Fruit fly (Drosophila melanogaster): ENCODE data around the gene CG3437.

The CG3437 gene

dm6 chr3L:9422636-9423419, 34.6 kb downstream of the CG3437 start, which contains the start of gene aay:
TSS of gene aay (plus strand) at chr3L:9423253.
- TF ChIP-seq CG8159 (tag; optimal IDR thresholded peaks at IDR 0.05) (peak; percentile 99), CG34367 (tag; optimal IDR thresholded peaks at IDR 0.05) (peak; percentile 97), Ets98B (GFP tag; IDR thresholded peaks at IDR 0.05) (peak; percentile 98), Pif1A (GFP tag; optimal IDR thresholded peaks at IDR 0.05) (peak; percentile 99), fd96Ca (GFP tag; IDR thresholded peaks at IDR 0.05) (peak; percentile 95), CG17806 (tag; optimal IDR thresholded peaks at IDR 0.05) (peak; percentile 99), CG8301 (tag; optimal IDR thresholded peaks at IDR 0.05) (peak; percentile 97), CG4496 (GFP tag; IDR thresholded peaks at IDR 0.05) (peak; percentile 98), CG10348 (GFP tag; IDR thresholded peaks at IDR 0.05) (peak; percentile 87), rn (GFP tag; IDR thresholded peaks at IDR 0.05) (peak; percentile 95), Pif1B (GFP tag; optimal IDR thresholded peaks at IDR 0.05) (peak; percentile 99), CG9948 (tag; optimal IDR thresholded peaks at IDR 0.05) (peak; percentile 98), CG32121 (GFP tag; IDR thresholded peaks at IDR 0.05) (peak; percentile 98), CG15710 (tag; optimal IDR thresholded peaks at IDR 0.05) (peak; percentile 98), Snoo (tag; optimal IDR thresholded peaks at IDR 0.05) (peak; percentile 99), CG13204 (GFP tag; optimal IDR thresholded peaks at IDR 0.05) (peak; percentile 91), gl (tag; optimal IDR thresholded peaks at IDR 0.05) (peak; percentile 94), EcR (GFP tag; optimal IDR thresholded peaks at IDR 0.05) (peak; percentile 87), CG12605 (GFP tag; IDR thresholded peaks at IDR 0.05) (peak; percentile 98), CG14655 (GFP tag; optimal IDR thresholded peaks at IDR 0.05) (peak; percentile 97), D1 (tag; optimal IDR thresholded peaks at IDR 0.05) (peak; percentile 98)

dm6 chr3L:9422135-9422534, 35.3 kb downstream of the CG3437 start:
- TF ChIP-seq gl (tag; optimal IDR thresholded peaks at IDR 0.05) (no peak), D1 (tag; optimal IDR thresholded peaks at IDR 0.05) (no peak), Pif1B (GFP tag; optimal IDR thresholded peaks at IDR 0.05) (no peak), CG8301 (tag; optimal IDR thresholded peaks at IDR 0.05) (no peak), CG4496 (GFP tag; IDR thresholded peaks at IDR 0.05) (no peak), CG8159 (tag; optimal IDR thresholded peaks at IDR 0.05) (no peak), Pif1A (GFP tag; optimal IDR thresholded peaks at IDR 0.05) (no peak), CG10348 (GFP tag; IDR thresholded peaks at IDR 0.05) (no peak), CG12605 (GFP tag; IDR thresholded peaks at IDR 0.05) (no peak), Ets98B (GFP tag; IDR thresholded peaks at IDR 0.05) (no peak), rn (GFP tag; IDR thresholded peaks at IDR 0.05) (no peak), Snoo (tag; optimal IDR thresholded peaks at IDR 0.05) (no peak), CG9948 (tag; optimal IDR thresholded peaks at IDR 0.05) (no peak)

dm6 chr3L:9421621-9422020, 35.8 kb downstream of the CG3437 start:
- TF ChIP-seq EcR (GFP tag; optimal IDR thresholded peaks at IDR 0.05) (peak; percentile 15), CG4496 (GFP tag; IDR thresholded peaks at IDR 0.05) (peak; percentile 6; the same call in 1 of the 3 replicates), Snoo (tag; optimal IDR thresholded peaks at IDR 0.05) (no peak)

dm6 chr3L:9420819-9421130, 36.7 kb downstream of the CG3437 start:
- no peak for TF ChIP-seq rn (GFP tag; IDR thresholded peaks at IDR 0.05)
- no peak for TF ChIP-seq CG13204 (GFP tag; optimal IDR thresholded peaks at IDR 0.05)
- no peak for TF ChIP-seq EcR (GFP tag; optimal IDR thresholded peaks at IDR 0.05)
- TF ChIP-seq CG12605 (GFP tag; IDR thresholded peaks at IDR 0.05), result no peak
- no peak for TF ChIP-seq CG34367 (tag; optimal IDR thresholded peaks at IDR 0.05)
- TF ChIP-seq Pif1B (GFP tag; optimal IDR thresholded peaks at IDR 0.05), result no peak

dm6 chr3L:9420054-9420818, 37.2 kb downstream of the CG3437 start:
- TF ChIP-seq D1 (tag; optimal IDR thresholded peaks at IDR 0.05) (peak; percentile 96), CG13204 (GFP tag; optimal IDR thresholded peaks at IDR 0.05) (peak; percentile 86), CG32121 (GFP tag; IDR thresholded peaks at IDR 0.05) (peak; percentile 96), rn (GFP tag; IDR thresholded peaks at IDR 0.05) (peak; percentile 74), CG4496 (GFP tag; IDR thresholded peaks at IDR 0.05) (peak; percentile 95), CG10348 (GFP tag; IDR thresholded peaks at IDR 0.05) (peak; percentile 80), CG14655 (GFP tag; optimal IDR thresholded peaks at IDR 0.05) (peak; percentile 92), CG15710 (tag; optimal IDR thresholded peaks at IDR 0.05) (peak; percentile 97), CG34367 (tag; optimal IDR thresholded peaks at IDR 0.05) (peak; percentile 95), EcR (GFP tag; optimal IDR thresholded peaks at IDR 0.05) (peak; percentile 91), CG8301 (tag; optimal IDR thresholded peaks at IDR 0.05) (peak; percentile 93), Pif1A (GFP tag; optimal IDR thresholded peaks at IDR 0.05) (peak; percentile 94), Ets98B (GFP tag; IDR thresholded peaks at IDR 0.05) (peak; percentile 96), CG9948 (tag; optimal IDR thresholded peaks at IDR 0.05) (peak; percentile 93), CG12605 (GFP tag; IDR thresholded peaks at IDR 0.05) (peak; percentile 93), Snoo (tag; optimal IDR thresholded peaks at IDR 0.05) (peak; percentile 94), gl (tag; optimal IDR thresholded peaks at IDR 0.05) (peak; percentile 91), CG17806 (tag; optimal IDR thresholded peaks at IDR 0.05) (peak; percentile 95), CG8159 (tag; optimal IDR thresholded peaks at IDR 0.05) (peak; percentile 97), fd96Ca (GFP tag; IDR thresholded peaks at IDR 0.05) (peak; percentile 92), Pif1B (GFP tag; optimal IDR thresholded peaks at IDR 0.05) (peak; percentile 96)
